Fruit fly (Drosophila melanogaster) whole organism, wandering third instar larva: ENCODE data around the gene CG11417.

Experiments
- Abd-B ChIP-seq: fragments of >200 bp; optimal IDR thresholded peaks from 2 replicates; lab custom pipeline; 2017; ENCODE audit warnings: missing biosample characterization, missing genetic modification characterization
- CG32264 ChIP-seq: fragments of 200-800 bp; sonication (Bioruptor generic); optimal IDR thresholded peaks from 2 replicates; lab custom pipeline; 2016; ENCODE audit warnings: missing biosample characterization, missing genetic modification characterization
- CG9705 ChIP-seq: fragments of 200-800 bp; sonication (Bioruptor generic); optimal IDR thresholded peaks from 2 replicates; lab custom pipeline; 2018; ENCODE audit warnings: missing biosample characterization, mild to moderate bottlenecking, missing genetic modification characterization
- CrebA ChIP-seq: fragments of 200-800 bp; sonication (Bioruptor generic); optimal IDR thresholded peaks from 2 replicates; lab custom pipeline; 2016; ENCODE audit warnings: missing biosample characterization, mild to moderate bottlenecking, missing genetic modification characterization, borderline replicate concordance
- Dfd ChIP-seq: fragments of >200 bp; optimal IDR thresholded peaks from 2 replicates; lab custom pipeline; 2017; ENCODE audit warnings: missing biosample characterization, missing genetic modification characterization
- Dif ChIP-seq: fragments of 200-275, 200-300 bp; sonication (Bioruptor generic); optimal IDR thresholded peaks from 2 replicates; lab custom pipeline; 2018; ENCODE audit warnings: missing biosample characterization, missing genetic modification characterization; ENCODE audit not compliant: partially characterized antibody
- GATAd ChIP-seq: sonication (Bioruptor generic); optimal IDR thresholded peaks from 2 replicates; lab custom pipeline; 2016; ENCODE audit warnings: missing biosample characterization, missing genetic modification characterization
- HLH106 ChIP-seq: fragments of 200-800 bp; optimal IDR thresholded peaks from 3 replicates; lab custom pipeline; 2019; ENCODE audit warnings: missing biosample characterization, mild to moderate bottlenecking, missing genetic modification characterization, moderate library complexity
- Hnf4 ChIP-seq: fragments of 200-800 bp; sonication (Bioruptor generic); optimal IDR thresholded peaks from 2 replicates; lab custom pipeline; 2016; ENCODE audit warnings: missing biosample characterization, mild to moderate bottlenecking, missing genetic modification characterization
- Hr78 ChIP-seq: fragments of >200 bp; optimal IDR thresholded peaks from 2 replicates; lab custom pipeline; 2017; ENCODE audit warnings: missing biosample characterization, missing genetic modification characterization
- Hr83 ChIP-seq: fragments of 200-300 bp; sonication (Bioruptor generic); optimal IDR thresholded peaks from 2 replicates; lab custom pipeline; 2016; ENCODE audit warnings: missing biosample characterization, mild to moderate bottlenecking, missing genetic modification characterization, moderate library complexity; ENCODE audit not compliant: poor library complexity, severe bottlenecking
- Jra ChIP-seq: sonication (Bioruptor generic); optimal IDR thresholded peaks from 2 replicates; lab custom pipeline; 2016; ENCODE audit warnings: missing biosample characterization, missing genetic modification characterization
- Mio ChIP-seq: sonication (Bioruptor generic); optimal IDR thresholded peaks from 2 replicates; lab custom pipeline; 2016; ENCODE audit warnings: missing biosample characterization, missing genetic modification characterization
- Myc ChIP-seq: fragments of >200 bp; optimal IDR thresholded peaks from 2 replicates; lab custom pipeline; 2017
- N ChIP-seq: fragments of >200 bp; optimal IDR thresholded peaks from 2 replicates; lab custom pipeline; 2018; ENCODE audit warnings: missing biosample characterization, missing external identifiers, missing genetic modification characterization
- OdsH ChIP-seq: fragments of 200-800 bp; sonication (Bioruptor generic); optimal IDR thresholded peaks from 2 replicates; lab custom pipeline; 2016; ENCODE audit warnings: missing biosample characterization, mild to moderate bottlenecking, missing genetic modification characterization
- Rel ChIP-seq, 2 experiments: fragments of 200-800 bp; sonication (Bioruptor generic) in 1 of 2; optimal IDR thresholded peaks; 2 replicates in 1 of 2; 3 replicates in 1 of 2; lab custom pipeline; 2016 to 2019; ENCODE audit warnings: mild to moderate bottlenecking in 2 of 2, missing biosample characterization in 2 of 2, missing genetic modification characterization in 2 of 2, moderate library complexity in 1 of 2
- Sp1 ChIP-seq: fragments of 200-800 bp; sonication (Bioruptor generic); optimal IDR thresholded peaks from 3 replicates; lab custom pipeline; 2019; ENCODE audit warnings: missing biosample characterization, mild to moderate bottlenecking, missing genetic modification characterization, moderate library complexity
- Vsx2 ChIP-seq: fragments of 200-300, 225-300 bp; sonication (Bioruptor generic); optimal IDR thresholded peaks from 2 replicates; lab custom pipeline; 2018; ENCODE audit warnings: missing biosample characterization, missing genetic modification characterization; ENCODE audit not compliant: partially characterized antibody
- br ChIP-seq: fragments of 200-800 bp; sonication (Bioruptor generic); optimal IDR thresholded peaks from 2 replicates; lab custom pipeline; 2016; ENCODE audit warnings: missing biosample characterization, missing genetic modification characterization
- brk ChIP-seq: fragments of 200-800 bp; sonication (Bioruptor generic); optimal IDR thresholded peaks from 2 replicates; lab custom pipeline; 2016; ENCODE audit warnings: missing biosample characterization, mild to moderate bottlenecking, missing genetic modification characterization
- dl ChIP-seq, 2 experiments: fragments of 175-275, 200-275 bp in 1 of 2; fragments of 200-275 bp in 1 of 2; sonication (Bioruptor generic); optimal IDR thresholded peaks; lab custom pipeline; 2018; ENCODE audit warnings: mild to moderate bottlenecking in 2 of 2, missing biosample characterization in 2 of 2, missing genetic modification characterization in 2 of 2, moderate library complexity in 2 of 2; ENCODE audit not compliant: partially characterized antibody in 2 of 2, insufficient read depth in 1 of 2
- dmrt93B ChIP-seq: fragments of 200-800 bp; sonication (Bioruptor generic); optimal IDR thresholded peaks from 2 replicates; lab custom pipeline; 2018; ENCODE audit warnings: missing biosample characterization, mild to moderate bottlenecking, missing genetic modification characterization
- dsf ChIP-seq: sonication (Bioruptor generic); optimal IDR thresholded peaks from 2 replicates; lab custom pipeline; 2016; ENCODE audit warnings: missing biosample characterization, missing genetic modification characterization, borderline replicate concordance
- ey ChIP-seq: fragments of 200-800 bp; sonication (Bioruptor generic); optimal IDR thresholded peaks from 2 replicates; lab custom pipeline; 2016; ENCODE audit warnings: missing biosample characterization, missing genetic modification characterization
- foxo ChIP-seq, 2 experiments: fragments of 200-800 bp; sonication (Bioruptor generic); optimal IDR thresholded peaks; 2 replicates in 1 of 2; 3 replicates in 1 of 2; lab custom pipeline; 2016 to 2017; ENCODE audit warnings: missing biosample characterization in 2 of 2, missing genetic modification characterization in 2 of 2
- fru ChIP-seq: fragments of 200-800 bp; sonication (Bioruptor generic); optimal IDR thresholded peaks from 3 replicates; lab custom pipeline; 2016; ENCODE audit warnings: missing biosample characterization, mild to moderate bottlenecking, missing genetic modification characterization
- h ChIP-seq: fragments of 200-800 bp; sonication (Bioruptor generic); optimal IDR thresholded peaks from 3 replicates; lab custom pipeline; 2016; ENCODE audit warnings: missing biosample characterization, mild to moderate bottlenecking, missing genetic modification characterization
- jim ChIP-seq: fragments of 175-275, 200-325 bp; sonication (Bioruptor generic); optimal IDR thresholded peaks from 2 replicates; lab custom pipeline; 2016; ENCODE audit warnings: missing biosample characterization, mild to moderate bottlenecking, missing genetic modification characterization
- lola ChIP-seq: fragments of >200 bp; optimal IDR thresholded peaks from 2 replicates; lab custom pipeline; 2017; ENCODE audit warnings: missing biosample characterization, missing genetic modification characterization
- pan ChIP-seq: fragments of >200 bp; optimal IDR thresholded peaks from 2 replicates; lab custom pipeline; 2017
- psq ChIP-seq: fragments of 200-800 bp; sonication (Bioruptor generic); optimal IDR thresholded peaks from 3 replicates; lab custom pipeline; 2017; ENCODE audit warnings: missing biosample characterization, mild to moderate bottlenecking, missing genetic modification characterization, moderate library complexity
- rgr ChIP-seq: fragments of 200-800 bp; sonication (Bioruptor generic); optimal IDR thresholded peaks from 3 replicates; lab custom pipeline; 2016; ENCODE audit warnings: missing biosample characterization, mild to moderate bottlenecking, missing genetic modification characterization
- sage ChIP-seq: fragments of 200-800 bp; sonication (Bioruptor generic); optimal IDR thresholded peaks from 2 replicates; lab custom pipeline; 2016; ENCODE audit warnings: missing biosample characterization, mild to moderate bottlenecking, missing genetic modification characterization
- sv ChIP-seq: fragments of 200-800 bp; sonication (Bioruptor generic); optimal IDR thresholded peaks from 3 replicates; lab custom pipeline; 2016; ENCODE audit warnings: missing biosample characterization, missing genetic modification characterization
- tai ChIP-seq: sonication (Bioruptor generic); optimal IDR thresholded peaks from 2 replicates; lab custom pipeline; 2016; ENCODE audit warnings: missing biosample characterization, missing genetic modification characterization
- usp ChIP-seq: fragments of >200 bp; optimal IDR thresholded peaks from 2 replicates; lab custom pipeline; 2017; ENCODE audit warnings: missing biosample characterization, missing genetic modification characterization
- woc ChIP-seq: sonication (Bioruptor generic); optimal IDR thresholded peaks from 2 replicates; lab custom pipeline; 2016; ENCODE audit warnings: missing biosample characterization, mild to moderate bottlenecking, missing genetic modification characterization

The CG11417 gene

DNA sequence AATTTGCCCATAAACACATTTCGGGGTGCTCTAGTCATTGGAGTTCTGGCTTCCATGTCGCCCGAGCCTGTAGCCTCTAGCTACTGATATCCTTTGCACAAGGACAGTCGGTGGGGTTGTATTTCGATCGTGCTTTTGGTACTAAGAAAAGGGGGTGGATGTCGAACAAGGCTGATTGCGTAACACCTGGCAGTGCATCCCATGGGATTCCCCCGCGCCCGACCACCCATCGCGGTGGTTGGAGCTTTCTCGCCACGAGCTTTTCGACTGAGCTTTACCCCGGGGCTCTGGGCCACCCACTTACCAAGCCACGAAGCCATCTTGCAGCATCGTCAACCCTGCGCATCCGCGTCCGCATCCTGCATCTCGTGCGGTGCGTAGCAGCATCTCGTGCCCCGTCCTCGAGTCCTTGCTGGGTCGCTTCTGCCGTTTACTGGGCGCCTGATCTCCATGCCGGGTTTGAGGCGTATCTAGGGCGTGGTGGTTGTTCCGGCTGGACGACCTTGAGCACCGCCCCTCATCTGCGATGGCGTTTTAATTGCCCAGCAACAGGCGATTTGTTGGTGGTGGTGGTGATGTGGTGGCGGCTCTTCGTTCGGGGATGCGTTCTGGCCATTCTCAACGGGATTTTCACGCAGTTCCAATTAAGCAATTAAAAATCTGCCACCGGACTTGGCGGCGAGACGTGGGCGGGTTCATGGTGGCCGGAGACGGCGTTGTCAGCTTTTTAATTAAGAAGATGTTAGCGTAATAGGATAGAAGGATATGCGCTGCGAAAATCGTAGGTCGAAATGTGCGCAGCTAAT lies 44.0 kb downstream of the CG11417 start:
- TF ChIP-seq rgr (GFP tag; lab: Kevin White, UChicago) (no peak), lola (GFP tag; lab: Kevin White, UChicago) (no peak), CG32264 (no peak), HLH106 (tag; lab: Kevin White, UChicago) (no peak), dl (GFP tag; optimal IDR thresholded peaks at IDR 0.05; lab: Kevin White, UChicago; ENCODE audit: insufficient read depth in 1 of 2, partially characterized antibody in 2 of 2) (no peak), Rel (GFP tag; optimal IDR thresholded peaks at IDR 0.05; lab: Kevin White, UChicago) (no peak), Rel (tag; optimal IDR thresholded peaks at IDR 0.05; lab: Kevin White, UChicago) (peak; percentile 39), Hr83 (GFP tag; lab: Kevin White, UChicago) (no peak), psq (GFP tag; lab: Kevin White, UChicago) (no peak), Dif (GFP tag; lab: Kevin White, UChicago) (peak; percentile 26), dmrt93B (GFP tag; lab: Kevin White, UChicago) (no peak)
- TF ChIP-seq, all 38 proteins: peak for 2

DNA sequence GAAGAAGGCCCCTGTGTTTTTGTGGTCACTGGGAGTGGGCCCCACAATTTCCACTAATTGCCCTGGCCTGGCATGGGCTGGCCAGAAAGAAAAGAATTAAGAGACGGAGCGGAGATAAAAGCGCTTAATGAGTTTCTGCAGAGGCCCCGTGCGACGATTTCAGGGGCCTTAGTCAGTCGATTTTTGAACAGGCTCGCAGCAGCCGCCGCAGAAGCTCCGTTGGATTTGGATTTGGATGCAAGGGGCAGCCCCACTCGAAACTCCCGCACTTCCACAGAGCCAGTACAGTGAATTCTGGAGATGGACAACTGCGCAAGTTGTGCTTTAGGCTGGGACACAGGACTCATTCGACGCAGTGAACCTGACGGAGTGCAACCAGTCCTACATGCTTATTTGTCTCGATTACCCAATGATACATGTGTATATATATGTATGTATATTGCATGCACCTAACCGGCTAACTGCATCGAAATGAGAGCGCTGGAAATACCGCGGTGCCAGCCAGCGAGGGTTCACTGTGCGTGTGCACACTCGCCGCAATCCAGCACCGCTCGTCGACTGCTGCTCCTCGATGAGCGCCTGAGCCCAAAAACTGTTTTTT lies 44.7 kb downstream of the CG11417 start:
- TF ChIP-seq psq (GFP tag; lab: Kevin White, UChicago) (peak; percentile 74), Mio (GFP tag; lab: Kevin White, UChicago) (no peak), ey (GFP tag; lab: Kevin White, UChicago) (peak; percentile 83), Hnf4 (no peak), Rel (GFP tag; optimal IDR thresholded peaks at IDR 0.05; lab: Kevin White, UChicago) (no peak), Rel (tag; optimal IDR thresholded peaks at IDR 0.05; lab: Kevin White, UChicago) (peak; percentile 83), CG9705 (GFP tag; lab: Kevin White, UChicago) (peak; percentile 69), h (GFP tag; lab: Kevin White, UChicago) (peak; percentile 83), Hr78 (no peak), Dif (GFP tag; lab: Kevin White, UChicago) (no peak), rgr (GFP tag; lab: Kevin White, UChicago) (peak; percentile 62), CG32264 (peak; percentile 55), br (GFP tag; lab: Kevin White, UChicago) (peak; percentile 85), sv (GFP tag; lab: Kevin White, UChicago) (peak; percentile 31), jim (GFP tag; lab: Kevin White, UChicago) (no peak), dsf (no peak), Vsx2 (GFP tag; lab: Kevin White, UChicago) (peak; percentile 26), Myc (lab: Kevin White, UChicago) (no peak), HLH106 (tag; lab: Kevin White, UChicago) (peak; percentile 83), CrebA (GFP tag; lab: Kevin White, UChicago) (no peak), tai (no peak), fru (GFP tag; lab: Kevin White, UChicago) (peak; percentile 86), foxo (GFP tag; optimal IDR thresholded peaks at IDR 0.05; lab: Kevin White, UChicago) (peak in 1 of 2 experiments; percentile 83), brk (GFP tag; lab: Kevin White, UChicago) (no peak), dl (GFP tag; optimal IDR thresholded peaks at IDR 0.05; lab: Kevin White, UChicago; ENCODE audit: insufficient read depth in 1 of 2, partially characterized antibody in 2 of 2) (no peak), Jra (GFP tag; lab: Kevin White, UChicago) (peak; percentile 18), Sp1 (peak; percentile 62), Hr83 (GFP tag; lab: Kevin White, UChicago) (no peak), sage (GFP tag; lab: Kevin White, UChicago) (peak; percentile 44), Abd-B (GFP tag; lab: Kevin White, UChicago) (no peak), pan (lab: Kevin White, UChicago) (no peak), Dfd (no peak), OdsH (GFP tag; lab: Kevin White, UChicago) (peak; percentile 72), GATAd (no peak), usp (GFP tag; lab: Kevin White, UChicago) (no peak), woc (peak; percentile 98), N (GFP tag; lab: Kevin White, UChicago) (no peak), dmrt93B (GFP tag; lab: Kevin White, UChicago) (peak; percentile 79), lola (GFP tag; lab: Kevin White, UChicago) (no peak)
